Fruit fly (Drosophila melanogaster): ENCODE results near the gene AgmNAT.

The AgmNAT gene

DNA sequence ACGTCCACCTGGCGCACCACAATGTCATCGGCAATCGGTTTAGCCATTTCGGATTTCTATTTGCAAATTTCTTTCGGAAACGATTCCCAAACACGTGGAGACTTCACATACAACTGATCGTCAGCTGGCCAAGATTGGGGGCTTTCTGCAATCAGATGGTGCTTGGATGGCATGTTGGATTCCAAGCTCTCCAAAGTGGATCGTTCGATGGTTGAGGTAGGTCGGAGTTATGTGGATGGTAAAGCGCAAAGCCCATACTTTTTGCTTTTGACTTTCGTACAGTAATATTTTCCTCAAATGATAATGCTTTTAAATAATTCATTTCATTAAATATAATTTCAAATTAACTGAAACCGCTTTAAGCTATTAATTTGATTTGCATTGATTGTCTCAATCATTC is at the start of gene AgmNAT:
Gene AgmNAT, minus strand, starts transcription at position 101 of the 400 bp plus-strand sequence.
- peak; percentile 45 for TF ChIP-seq Mnt (GFP tag; optimal IDR thresholded peaks at IDR 0.05)
- no peak for TF ChIP-seq kay (GFP tag; ENCODE audit: borderline replicate concordance)

DNA sequence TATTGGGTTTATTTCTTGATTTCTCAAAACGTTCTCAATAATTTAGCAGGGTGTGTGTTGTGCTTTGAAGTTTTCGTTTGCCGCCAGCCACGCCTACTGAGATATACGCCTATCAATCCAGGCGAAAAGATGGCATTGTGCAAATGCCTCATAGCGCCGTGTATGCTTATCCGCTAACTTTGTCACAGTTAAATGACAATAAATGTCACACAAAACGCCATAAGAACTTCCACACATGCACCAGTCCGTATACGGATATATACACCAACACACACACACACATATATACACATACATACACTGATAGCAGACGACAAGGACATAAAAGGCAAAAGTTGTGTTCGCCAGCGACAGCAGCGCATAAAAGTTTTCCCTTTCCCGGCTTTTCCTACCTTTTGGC is 49.4 kb upstream of the AgmNAT start, which contains the start of gene CG43137:
Gene CG43137, minus strand, starts transcription at position 101 of the 400 bp plus-strand sequence.
- TF ChIP-seq CG5204 (GFP tag; optimal IDR thresholded peaks at IDR 0.05) (no peak), Clk (GFP tag; optimal IDR thresholded peaks at IDR 0.05) (no peak), CG1620 (GFP tag; optimal IDR thresholded peaks at IDR 0.05) (no peak), CG14711 (tag; optimal IDR thresholded peaks at IDR 0.05) (no peak), bab1 (GFP tag; optimal IDR thresholded peaks at IDR 0.05) (no peak), tj (GFP tag; optimal IDR thresholded peaks at IDR 0.05) (no peak), Hr96 (GFP tag; optimal IDR thresholded peaks at IDR 0.05) (no peak), Mnt (GFP tag; optimal IDR thresholded peaks at IDR 0.05) (no peak)

DNA sequence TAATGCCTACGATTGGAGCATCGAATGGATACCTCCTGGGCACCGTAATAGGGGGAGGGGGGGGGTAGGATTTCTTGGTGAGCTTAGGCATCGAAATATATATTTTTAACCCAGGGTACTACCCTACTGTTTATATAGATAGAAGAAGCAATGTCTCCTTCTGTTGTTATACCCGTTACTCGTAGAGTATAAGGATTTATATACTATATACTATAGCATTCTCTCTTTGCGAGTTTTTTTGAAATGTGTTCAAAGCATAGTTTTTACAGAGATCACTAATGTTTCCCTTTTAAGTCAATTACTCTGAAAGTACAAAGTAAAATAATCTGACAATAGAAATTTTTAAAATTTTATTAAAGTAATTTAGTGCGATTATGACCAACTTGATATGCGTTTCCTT is 37.8 kb upstream of the AgmNAT start, which contains the start of gene CG43136:
Gene CG43136, plus strand, starts transcription at position 301 of the 400 bp plus-strand sequence.
- TF ChIP-seq CG1620 (GFP tag; optimal IDR thresholded peaks at IDR 0.05) (no peak), ovo (GFP tag; optimal IDR thresholded peaks at IDR 0.05) (no peak), CG5204 (GFP tag; optimal IDR thresholded peaks at IDR 0.05) (no peak), CG7101 (tag; optimal IDR thresholded peaks at IDR 0.05) (no peak), tj (GFP tag; optimal IDR thresholded peaks at IDR 0.05) (no peak)

DNA sequence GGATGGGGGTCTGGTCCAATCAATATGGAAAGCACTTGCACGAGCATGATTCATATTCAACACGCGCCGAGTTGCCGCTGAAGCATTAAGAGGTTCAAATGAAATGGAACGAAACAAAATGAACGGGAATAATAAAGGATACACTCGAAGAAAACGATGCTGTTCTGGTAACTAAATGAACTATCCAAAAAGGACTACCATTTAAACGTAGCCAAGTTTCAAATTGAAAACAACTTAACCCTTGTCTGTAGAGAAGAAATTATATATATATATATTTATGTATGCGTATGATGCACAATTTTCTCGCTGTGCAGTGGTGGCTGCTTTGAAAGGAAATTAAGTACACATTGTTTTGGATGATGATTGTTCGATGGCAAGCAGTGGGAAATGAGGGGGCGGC is 37.1 kb upstream of the AgmNAT start:
- TF ChIP-seq CG33017 (tag; optimal IDR thresholded peaks at IDR 0.05) (no peak), CG14711 (tag; optimal IDR thresholded peaks at IDR 0.05) (no peak), CG7101 (tag; optimal IDR thresholded peaks at IDR 0.05) (no peak)

DNA sequence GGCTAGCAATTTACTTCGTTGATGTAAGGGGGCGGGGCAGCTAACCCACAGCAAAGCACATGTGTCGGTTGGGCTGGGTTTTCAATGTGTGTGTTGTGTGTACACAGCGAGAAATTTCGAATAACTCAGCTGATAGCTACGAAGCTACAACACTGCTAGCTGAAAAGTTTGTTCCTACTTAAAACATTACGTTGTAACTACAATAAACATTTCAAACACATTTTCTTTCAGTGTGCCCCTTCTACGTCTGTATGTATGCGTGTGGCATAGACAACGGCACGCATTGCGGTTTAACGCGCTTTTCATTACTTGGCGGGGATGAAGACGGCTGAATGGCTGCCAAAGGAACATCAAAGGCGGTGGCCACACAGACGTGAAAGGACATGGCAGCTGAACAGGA is 31.9 kb upstream of the AgmNAT start:
- TF ChIP-seq Mnt (GFP tag; optimal IDR thresholded peaks at IDR 0.05) (no peak), cic (GFP tag; optimal IDR thresholded peaks at IDR 0.05) (no peak), CG12768 (GFP tag; optimal IDR thresholded peaks at IDR 0.05) (no peak), Hr96 (GFP tag; optimal IDR thresholded peaks at IDR 0.05) (no peak), CG7101 (tag; optimal IDR thresholded peaks at IDR 0.05) (no peak), bab1 (GFP tag; optimal IDR thresholded peaks at IDR 0.05) (no peak), Clk (GFP tag; optimal IDR thresholded peaks at IDR 0.05) (no peak), toe (GFP tag; optimal IDR thresholded peaks at IDR 0.05) (no peak), kay (GFP tag; ENCODE audit: borderline replicate concordance) (no peak), CG33017 (tag; optimal IDR thresholded peaks at IDR 0.05) (no peak), CG14711 (tag; optimal IDR thresholded peaks at IDR 0.05) (no peak), CG5204 (GFP tag; optimal IDR thresholded peaks at IDR 0.05) (no peak), ovo (GFP tag; optimal IDR thresholded peaks at IDR 0.05) (no peak), CG1620 (GFP tag; optimal IDR thresholded peaks at IDR 0.05) (no peak), cnc (optimal IDR thresholded peaks at IDR 0.05) (no peak), CG11617 (GFP tag; optimal IDR thresholded peaks at IDR 0.05) (no peak), tj (GFP tag; optimal IDR thresholded peaks at IDR 0.05) (no peak)

DNA sequence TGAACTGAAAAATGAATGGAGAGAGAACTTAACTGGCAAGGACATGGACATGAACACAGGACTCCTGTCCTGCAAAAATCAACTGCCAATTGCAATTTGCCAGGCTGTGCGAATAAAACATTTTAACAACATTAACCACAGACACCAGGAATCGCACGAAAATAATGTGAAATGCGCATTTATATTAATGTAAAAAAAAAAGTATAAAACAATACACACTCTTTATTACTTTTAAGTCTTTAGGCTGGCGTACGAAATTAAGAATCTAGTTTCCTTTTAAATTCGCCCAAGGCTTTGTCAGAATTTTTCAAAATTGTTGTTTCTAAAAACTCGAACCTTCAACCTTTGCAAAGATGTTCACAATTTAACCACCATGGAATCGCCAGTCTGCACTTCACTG is 29.4 kb upstream of the AgmNAT start, which contains the start of gene CG12729:
Gene CG12729, plus strand, starts transcription at position 301 of the 400 bp plus-strand sequence.
- no peak for TF ChIP-seq kay (GFP tag; ENCODE audit: borderline replicate concordance)
- TF ChIP-seq CG7045 (GFP tag; optimal IDR thresholded peaks at IDR 0.05) = no peak
- TF ChIP-seq tj (GFP tag; optimal IDR thresholded peaks at IDR 0.05) = no peak
- no peak for TF ChIP-seq Mnt (GFP tag; optimal IDR thresholded peaks at IDR 0.05)
- no peak for TF ChIP-seq cic (GFP tag; optimal IDR thresholded peaks at IDR 0.05)
- TF ChIP-seq pad (GFP tag; optimal IDR thresholded peaks at IDR 0.05) = no peak
- no peak for TF ChIP-seq CG33017 (tag; optimal IDR thresholded peaks at IDR 0.05)
- no peak for TF ChIP-seq CG11617 (GFP tag; optimal IDR thresholded peaks at IDR 0.05)
- no peak for TF ChIP-seq ovo (GFP tag; optimal IDR thresholded peaks at IDR 0.05)

DNA sequence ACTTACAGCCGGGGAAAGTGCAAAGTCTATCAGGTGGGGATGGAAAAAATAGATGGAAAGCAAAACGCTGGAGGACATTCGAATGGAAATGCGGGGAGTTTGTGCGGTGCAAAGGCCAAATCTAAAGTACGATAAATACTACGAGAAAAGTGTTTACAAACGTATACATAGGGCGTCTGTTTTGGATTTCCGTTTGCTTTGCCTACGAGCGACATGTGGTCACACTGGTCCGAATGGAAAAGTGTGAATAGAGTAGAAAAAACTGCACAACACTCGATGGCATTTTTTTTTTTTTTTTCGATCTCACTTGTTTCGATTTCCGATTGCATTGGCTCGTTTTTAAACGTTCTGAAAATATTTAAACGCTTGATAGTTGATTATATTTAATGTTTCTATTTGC is 24.1 kb upstream of the AgmNAT start:
- no peak for TF ChIP-seq Clk (GFP tag; optimal IDR thresholded peaks at IDR 0.05)
- no peak for TF ChIP-seq ovo (GFP tag; optimal IDR thresholded peaks at IDR 0.05)
- no peak for TF ChIP-seq cic (GFP tag; optimal IDR thresholded peaks at IDR 0.05)
- no peak for TF ChIP-seq Crg-1 (GFP tag; optimal IDR thresholded peaks at IDR 0.05)

DNA sequence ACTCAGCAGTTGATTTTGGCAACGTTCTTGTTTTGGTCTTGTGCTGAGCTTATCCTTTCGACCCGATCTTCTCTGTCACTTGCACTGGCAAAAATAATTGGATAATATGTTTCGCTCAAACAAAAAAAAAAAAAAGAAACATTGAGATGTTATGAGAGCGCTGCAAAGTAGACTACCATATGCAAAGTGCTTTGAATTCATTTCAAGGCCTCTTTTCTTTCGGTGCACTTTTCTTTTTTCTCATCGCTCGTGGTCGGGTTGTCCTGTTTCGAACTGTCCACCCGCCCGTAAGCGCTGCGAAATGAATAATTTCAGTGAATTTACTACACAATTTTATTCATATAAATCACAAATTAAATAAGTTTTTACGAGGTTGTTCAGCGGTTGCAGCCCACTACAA is 4.4 kb upstream of the AgmNAT start:
- TF ChIP-seq toe (GFP tag; optimal IDR thresholded peaks at IDR 0.05) (no peak), kay (GFP tag; ENCODE audit: borderline replicate concordance) (no peak), bab1 (GFP tag; optimal IDR thresholded peaks at IDR 0.05) (no peak), Hr96 (GFP tag; optimal IDR thresholded peaks at IDR 0.05) (no peak), CG7045 (GFP tag; optimal IDR thresholded peaks at IDR 0.05) (no peak), CG11617 (GFP tag; optimal IDR thresholded peaks at IDR 0.05) (no peak), Mnt (GFP tag; optimal IDR thresholded peaks at IDR 0.05) (no peak), CG1620 (GFP tag; optimal IDR thresholded peaks at IDR 0.05) (no peak), CG7101 (tag; optimal IDR thresholded peaks at IDR 0.05) (no peak), cic (GFP tag; optimal IDR thresholded peaks at IDR 0.05) (no peak), CG33017 (tag; optimal IDR thresholded peaks at IDR 0.05) (no peak), CG14711 (tag; optimal IDR thresholded peaks at IDR 0.05) (no peak), ovo (GFP tag; optimal IDR thresholded peaks at IDR 0.05) (no peak), Crg-1 (GFP tag; optimal IDR thresholded peaks at IDR 0.05) (no peak), tj (GFP tag; optimal IDR thresholded peaks at IDR 0.05) (no peak), CG5204 (GFP tag; optimal IDR thresholded peaks at IDR 0.05) (no peak), cnc (optimal IDR thresholded peaks at IDR 0.05) (no peak)
